Worm (Caenorhabditis elegans): ENCODE results near the gene T02D1.8.

T02D1.8 gene

ce11 chrIV:17405530-17405929 lies 18.2 kb upstream of the T02D1.8 start, which contains the start of gene pmp-4:
Gene pmp-4, minus strand, starts transcription at chrIV:17405630.
- TF ChIP-seq dmd-4 (tag; optimal IDR thresholded peaks at IDR 0.05; ENCODE audit: borderline replicate concordance) (no peak), fax-1 (tag; optimal IDR thresholded peaks at IDR 0.05) (no peak), pag-3 (tag; optimal IDR thresholded peaks at IDR 0.05; ENCODE audit: borderline replicate concordance) (no peak)

- TF ChIP-seq K09A11.1 (tag; optimal IDR thresholded peaks at IDR 0.05; ENCODE audit: insufficient read depth) (no peak), hlh-8 (tag; optimal IDR thresholded peaks at IDR 0.05) (no peak), ceh-19 (GFP tag; optimal IDR thresholded peaks at IDR 0.05) (no peak), pha-4 (tag; optimal IDR thresholded peaks at IDR 0.05) (no peak), nhr-11 (tag; optimal IDR thresholded peaks at IDR 0.05) (no peak), zip-5 (tag; optimal IDR thresholded peaks at IDR 0.05) (no peak), lin-11 (tag; optimal IDR thresholded peaks at IDR 0.05) (no peak), npax-4 (tag; optimal IDR thresholded peaks at IDR 0.05) (no peak), dmd-4 (tag; optimal IDR thresholded peaks at IDR 0.05; ENCODE audit: borderline replicate concordance) (no peak), eyg-1 (tag; optimal IDR thresholded peaks at IDR 0.05) (no peak), tbx-2 (tag; optimal IDR thresholded peaks at IDR 0.05) (no peak), madf-2 (tag; optimal IDR thresholded peaks at IDR 0.05) (no peak), hlh-30 (tag; optimal IDR thresholded peaks at IDR 0.05; ENCODE audit: insufficient read depth) (no peak), ceh-48 (tag; optimal IDR thresholded peaks at IDR 0.05) (no peak), dve-1 (tag; optimal IDR thresholded peaks at IDR 0.05) (no peak), C38D4.7 (GFP tag; optimal IDR thresholded peaks at IDR 0.05) (no peak), ceh-34 (tag; optimal IDR thresholded peaks at IDR 0.05) (no peak), ceh-6 (GFP tag; optimal IDR thresholded peaks at IDR 0.05) (no peak), elt-4 (tag; optimal IDR thresholded peaks at IDR 0.05) (no peak), ama-1 (optimal IDR thresholded peaks at IDR 0.05) (no peak)
Observed at ce11 chrIV:17399455-17399854, 12.2 kb upstream of the T02D1.8 start, which contains the start of gene T02D1.4. Gene T02D1.4, plus strand, starts transcription at chrIV:17399755.

- no peak for TF ChIP-seq dve-1 (tag; optimal IDR thresholded peaks at IDR 0.05)
- TF ChIP-seq ttx-3 (tag; optimal IDR thresholded peaks at IDR 0.05) = no peak
- no peak for TF ChIP-seq ceh-22 (tag; optimal IDR thresholded peaks at IDR 0.05)
- no peak for TF ChIP-seq ceh-24 (tag; optimal IDR thresholded peaks at IDR 0.05)
- TF ChIP-seq hlh-30 (tag; optimal IDR thresholded peaks at IDR 0.05; ENCODE audit: insufficient read depth) = no peak
- TF ChIP-seq fkh-10 (GFP tag; optimal IDR thresholded peaks at IDR 0.05) = no peak
- TF ChIP-seq gmeb-2 (tag; optimal IDR thresholded peaks at IDR 0.05) = no peak
- no peak for TF ChIP-seq ztf-16 (tag; optimal IDR thresholded peaks at IDR 0.05)
- no peak for TF ChIP-seq pax-1 (tag; optimal IDR thresholded peaks at IDR 0.05)
- TF ChIP-seq unc-55 (GFP tag; optimal IDR thresholded peaks at IDR 0.05) = no peak
- no peak for TF ChIP-seq lin-11 (tag; optimal IDR thresholded peaks at IDR 0.05)
Observed at ce11 chrIV:17395910-17396309, 8.6 kb upstream of the T02D1.8 start, which contains the start of gene sru-15. Gene sru-15, plus strand, starts transcription at chrIV:17396210.

- no peak for TF ChIP-seq pag-3 (tag; optimal IDR thresholded peaks at IDR 0.05; ENCODE audit: borderline replicate concordance)
- TF ChIP-seq ceh-2 (tag; optimal IDR thresholded peaks at IDR 0.05) = no peak
- TF ChIP-seq Y22D7AL.16 (tag; optimal IDR thresholded peaks at IDR 0.05) = no peak
- no peak for TF ChIP-seq syd-9 (tag; optimal IDR thresholded peaks at IDR 0.05)
- TF ChIP-seq ceh-18 (tag; optimal IDR thresholded peaks at IDR 0.05) = no peak
- no peak for TF ChIP-seq K02D7.2 (tag; optimal IDR thresholded peaks at IDR 0.05)
- TF ChIP-seq ama-1 (optimal IDR thresholded peaks at IDR 0.05) = no peak
- no peak for TF ChIP-seq pat-9 (tag; optimal IDR thresholded peaks at IDR 0.05)
- TF ChIP-seq ceh-48 (tag; optimal IDR thresholded peaks at IDR 0.05) = no peak
Observed at ce11 chrIV:17383046-17383445, 4.2 kb downstream of the T02D1.8 start, which contains the start of gene C30H6.12. Gene C30H6.12, plus strand, starts transcription at chrIV:17383346.

Data from whole organism, late embryonic.